Worm (Caenorhabditis elegans): ENCODE data around the gene C41G11.1.

DNA sequence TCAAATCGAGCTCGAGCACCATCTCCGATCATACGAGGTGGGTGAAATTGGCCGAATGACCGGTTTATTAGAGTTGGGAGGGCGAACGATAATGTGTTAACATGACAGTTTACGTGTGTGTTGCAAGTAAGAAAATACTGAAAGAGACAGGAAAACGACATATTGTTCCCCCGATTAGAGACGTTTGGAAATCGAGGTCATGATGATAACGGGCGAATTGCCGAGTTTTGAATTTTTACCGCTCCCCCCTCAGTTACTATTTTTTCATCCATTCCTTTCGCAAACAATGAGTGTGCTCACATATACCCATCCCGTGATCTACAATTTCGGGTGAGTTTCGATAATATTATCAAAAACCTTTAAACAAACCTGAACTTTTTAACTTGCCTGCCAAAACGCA, 50.3 kb downstream of the C41G11.1 start:
- no peak for TF ChIP-seq him-1 (tag; optimal IDR thresholded peaks at IDR 0.05)
- no peak for TF ChIP-seq W03F9.2 (tag; optimal IDR thresholded peaks at IDR 0.05)
